Worm (Caenorhabditis elegans) whole organism, L3 larva: ENCODE data around the gene ugt-63.

ENCODE experiments used
- ama-1 ChIP-seq: fragments of 150-350 bp; optimal IDR thresholded peaks from 2 replicates; lab custom pipeline; 2018
- elt-1 ChIP-seq: fragments of 150-350 bp; optimal IDR thresholded peaks from 2 replicates; lab custom pipeline; 2014; ENCODE audit warnings: missing biosample characterization, missing genetic modification characterization
- elt-2 ChIP-seq: sonication (generic microtip); optimal IDR thresholded peaks from 2 replicates; lab custom pipeline; 2016; ENCODE audit warnings: missing genetic modification reagents, mild to moderate bottlenecking, missing genetic modification characterization, missing compliant biosample characterization
- mdl-1 ChIP-seq: fragments of 150-350 bp; optimal IDR thresholded peaks from 2 replicates; lab custom pipeline; 2014; ENCODE audit warnings: missing biosample characterization, missing genetic modification characterization
- nfya-1 ChIP-seq: sonication (generic microtip); optimal IDR thresholded peaks from 2 replicates; lab custom pipeline; 2017; ENCODE audit warnings: missing genetic modification characterization, mild to moderate bottlenecking, missing compliant biosample characterization, antibody characterized with exemption, moderate library complexity; ENCODE audit not compliant: insufficient read depth
- unc-62 ChIP-seq: fragments of 150-350 bp; sonication (generic microtip); optimal IDR thresholded peaks from 4 replicates; lab custom pipeline; 2014; ENCODE audit warnings: missing biosample characterization, missing genetic modification reagents, missing genetic modification characterization

- no peak for TF ChIP-seq elt-1
- TF ChIP-seq nfya-1 (tag; lab: Kevin White, UChicago) = no peak
- no peak for TF ChIP-seq unc-62
- no peak for TF ChIP-seq elt-2 (tag; lab: Kevin White, UChicago)
- no peak for TF ChIP-seq ama-1 (lab: Kevin White, UChicago)
- no peak for TF ChIP-seq mdl-1 (tag; lab: Kevin White, UChicago)
Observed at ce11 chrV:5084957-5085465, 25.6 kb downstream of the ugt-63 start, which contains the start of gene Y58A7A.4.
